Fruit fly (Drosophila melanogaster) whole organism, embryonic: Measurements from ENCODE around the gene CG4133.

Experiments used
- CG3281 ChIP-seq: fragments of 200-800 bp; sonication (Bioruptor generic); optimal IDR thresholded peaks from 3 replicates; lab custom pipeline; 2017; ENCODE audit warnings: missing biosample characterization, mild to moderate bottlenecking, missing genetic modification characterization
- CG3995 ChIP-seq: fragments of 200-800 bp; sonication (Bioruptor generic); optimal IDR thresholded peaks from 3 replicates; lab custom pipeline; 2016; ENCODE audit warnings: missing biosample characterization, missing genetic modification characterization
- Nf-YC ChIP-seq: fragments of 200-800 bp; optimal IDR thresholded peaks from 3 replicates; lab custom pipeline; 2019; ENCODE audit warnings: missing biosample characterization, mild to moderate bottlenecking, missing genetic modification characterization, moderate library complexity
- bowl ChIP-seq: fragments of 200-800 bp; sonication (Bioruptor generic); IDR thresholded peaks from 2 replicates; pipeline ENCODE4 v1.3.6; 2022; ENCODE audit warnings: missing biosample characterization, missing genetic modification characterization
- lmd ChIP-seq: fragments of 200-800 bp; sonication (Bioruptor generic); IDR thresholded peaks from 2 replicates; pipeline ENCODE4 v1.3.6; 2022; ENCODE audit warnings: missing biosample characterization, missing genetic modification characterization
- sens-2 ChIP-seq: fragments of 200-800 bp; sonication (Bioruptor generic); IDR thresholded peaks from 2 replicates; pipeline ENCODE4 v1.3.6; 2022; ENCODE audit warnings: missing biosample characterization, missing genetic modification characterization
- zfh1 ChIP-seq: fragments of 200-800 bp; sonication (Bioruptor generic); IDR thresholded peaks from 3 replicates; pipeline ENCODE4 v1.3.6; 2022; ENCODE audit warnings: missing biosample characterization, missing genetic modification characterization

DNA sequence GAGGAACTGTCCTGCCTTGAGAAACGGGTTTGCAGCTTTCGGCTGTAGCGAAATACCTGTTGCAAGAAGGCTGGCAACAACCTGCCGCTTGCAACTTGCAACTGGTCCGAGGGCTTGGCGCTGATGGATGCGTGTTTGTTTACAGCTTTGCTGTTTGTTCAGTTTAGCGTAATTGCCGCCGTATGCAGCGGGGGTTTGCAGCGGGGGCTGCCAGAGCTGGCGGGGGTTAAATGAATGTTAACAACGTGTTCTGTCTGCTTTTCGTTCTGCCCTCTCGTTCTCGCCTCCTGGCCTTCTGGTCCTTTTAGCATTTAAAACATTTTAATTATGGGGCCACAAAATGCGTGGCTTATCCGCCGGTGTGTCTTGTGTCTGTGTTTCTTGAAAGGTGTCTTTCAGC is 44.6 kb downstream of the CG4133 start:
- TF ChIP-seq sens-2 (GFP tag; lab: Robert Waterston, UW), result no peak
- TF ChIP-seq lmd (GFP tag; lab: Robert Waterston, UW), result no peak
- TF ChIP-seq Nf-YC, result no peak
- no peak for TF ChIP-seq bowl (GFP tag; lab: Robert Waterston, UW)
- no peak for TF ChIP-seq zfh1 (GFP tag; lab: Robert Waterston, UW)
- TF ChIP-seq CG3281 (GFP tag; lab: Kevin White, UChicago), result no peak
- TF ChIP-seq CG3995 (GFP tag; lab: Kevin White, UChicago), result no peak
